Worm (Caenorhabditis elegans): ENCODE data around the gene C06E1.1.

Gene C06E1.1

DNA sequence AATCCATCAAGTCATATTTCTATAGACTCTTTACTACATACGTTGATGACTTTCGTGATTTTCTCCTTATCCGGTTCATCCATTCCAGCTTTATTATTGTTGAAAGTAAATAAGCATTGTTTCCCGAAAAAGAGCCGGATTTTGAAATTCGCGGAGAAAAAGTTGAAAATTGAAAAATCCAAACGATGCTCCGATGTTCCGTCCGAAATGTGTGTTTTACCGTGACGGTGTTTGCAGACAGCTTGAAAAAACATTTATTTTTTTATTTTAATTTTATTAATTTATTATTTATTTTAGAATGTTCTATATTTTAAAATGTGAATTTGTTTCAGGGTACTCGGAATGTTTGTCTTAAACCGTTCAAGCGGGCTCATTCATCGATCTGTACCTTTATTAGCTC lies 25.2 kb downstream of the C06E1.1 start, which contains the start of gene dnj-10 (continued):
- no peak for TF ChIP-seq F39B2.1 (GFP tag; IDR thresholded peaks at IDR 0.05)
- peak; percentile 70 for TF ChIP-seq lin-54 (GFP tag; optimal IDR thresholded peaks at IDR 0.05)
- TF ChIP-seq bed-1 (GFP tag; IDR thresholded peaks at IDR 0.05), result no peak
- no peak for TF ChIP-seq tbx-9 (tag; optimal IDR thresholded peaks at IDR 0.05; ENCODE audit: borderline replicate concordance)
- no peak for TF ChIP-seq athp-1 (tag; optimal IDR thresholded peaks at IDR 0.05)
- peak; percentile 62 for TF ChIP-seq mcd-1 (GFP tag; IDR thresholded peaks at IDR 0.05)
- no peak for TF ChIP-seq egl-44 (GFP tag; IDR thresholded peaks at IDR 0.05)
- TF ChIP-seq madf-8 (GFP tag; conservative IDR thresholded peaks at IDR 0.05), result no peak
- no peak for TF ChIP-seq C06A6.2 (GFP tag; conservative IDR thresholded peaks at IDR 0.05)
- no peak for TF ChIP-seq F52B5.7 (tag; optimal IDR thresholded peaks at IDR 0.05)
- TF ChIP-seq hmg-1.2 (GFP tag; IDR thresholded peaks at IDR 0.05), result 0 out of 2 replicates have a peak, but pooled peaks have one; percentile 31
- TF ChIP-seq sptf-2 (GFP tag; optimal IDR thresholded peaks at IDR 0.05), result no peak
- TF ChIP-seq madf-3 (GFP tag; IDR thresholded peaks at IDR 0.05), result no peak
- TF ChIP-seq F57A8.1 (GFP tag; optimal IDR thresholded peaks at IDR 0.05), result no peak
- no peak for TF ChIP-seq hrde-1 (tag; optimal IDR thresholded peaks at IDR 0.05; ENCODE audit: borderline replicate concordance)
- TF ChIP-seq nhr-80 (tag; optimal IDR thresholded peaks at IDR 0.05), result no peak
- TF ChIP-seq die-1 (tag; optimal IDR thresholded peaks at IDR 0.05), result no peak
- TF ChIP-seq let-607 (tag; optimal IDR thresholded peaks at IDR 0.05), result no peak
- TF ChIP-seq lin-40 (tag; optimal IDR thresholded peaks at IDR 0.05), result no peak
- TF ChIP-seq unc-130 (GFP tag; optimal IDR thresholded peaks at IDR 0.05), result no peak
- no peak for TF ChIP-seq ccch-3 (GFP tag; optimal IDR thresholded peaks at IDR 0.05)
- TF ChIP-seq hsf-1 (GFP tag; IDR thresholded peaks at IDR 0.05), result peak; percentile 30; the same call in 1 of the 2 replicates
- no peak for TF ChIP-seq ZK185.1 (tag; optimal IDR thresholded peaks at IDR 0.05; ENCODE audit: poor library complexity, severe bottlenecking)
- TF ChIP-seq xnd-1 (tag; optimal IDR thresholded peaks at IDR 0.05), result no peak
- TF ChIP-seq akir-1 (GFP tag; optimal IDR thresholded peaks at IDR 0.05), result no peak
- no peak for TF ChIP-seq chd-7 (tag; optimal IDR thresholded peaks at IDR 0.05)
- TF ChIP-seq F55B11.4 (tag; optimal IDR thresholded peaks at IDR 0.05; ENCODE audit: borderline replicate concordance, insufficient read depth), result no peak
- no peak for TF ChIP-seq tlf-1 (GFP tag; optimal IDR thresholded peaks at IDR 0.05)
- peak; percentile 10 for TF ChIP-seq tbp1 (GFP tag; optimal IDR thresholded peaks at IDR 0.05)
- no peak for TF ChIP-seq aptf-2 (GFP tag; conservative IDR thresholded peaks at IDR 0.05)
- no peak for TF ChIP-seq rpc-1 (optimal IDR thresholded peaks at IDR 0.05)
- no peak for TF ChIP-seq rpc-1 (tag; optimal IDR thresholded peaks at IDR 0.05)
- peak; percentile 20; the same call in 1 of the 2 replicates for TF ChIP-seq F33H1.4 (GFP tag; IDR thresholded peaks at IDR 0.05)
- TF ChIP-seq nhr-179 (tag; optimal IDR thresholded peaks at IDR 0.05), result no peak
- no peak for TF ChIP-seq nfya-2 (GFP tag; IDR thresholded peaks at IDR 0.05)
- TF ChIP-seq ets-4 (GFP tag; optimal IDR thresholded peaks at IDR 0.05), result no peak
- TF ChIP-seq gei-17 (GFP tag; optimal IDR thresholded peaks at IDR 0.05), result no peak
- no peak for TF ChIP-seq nfyb-1 (GFP tag; IDR thresholded peaks at IDR 0.05)
- TF ChIP-seq sdz-38 (tag; optimal IDR thresholded peaks at IDR 0.05), result no peak
- TF ChIP-seq F23B12.7 (tag; optimal IDR thresholded peaks at IDR 0.05; ENCODE audit: insufficient read depth), result no peak
- no peak for TF ChIP-seq lag-1 (GFP tag; IDR thresholded peaks at IDR 0.05)
- TF ChIP-seq let-526 (GFP tag; IDR thresholded peaks at IDR 0.05), result no peak
- no peak for TF ChIP-seq rec-8 (tag; optimal IDR thresholded peaks at IDR 0.05)
- TF ChIP-seq ztf-26 (tag; optimal IDR thresholded peaks at IDR 0.05), result no peak
- no peak for TF ChIP-seq F57C9.4 (tag; optimal IDR thresholded peaks at IDR 0.05)
- TF ChIP-seq zim-3 (tag; optimal IDR thresholded peaks at IDR 0.05), result no peak
- no peak for TF ChIP-seq hlh-26 (GFP tag; conservative IDR thresholded peaks at IDR 0.05)
- no peak for TF ChIP-seq rcor-1 (GFP tag; IDR thresholded peaks at IDR 0.05)
- no peak for TF ChIP-seq aptf-3 (GFP tag; IDR thresholded peaks at IDR 0.05)
